Fruit fly (Drosophila melanogaster) whole organism, wandering third instar larva: ENCODE measurements around the gene ACXB.

Source experiments
- CG9705 ChIP-seq: fragments of 200-800 bp; sonication (Bioruptor generic); optimal IDR thresholded peaks from 2 replicates; lab custom pipeline; 2018; ENCODE audit warnings: missing biosample characterization, mild to moderate bottlenecking, missing genetic modification characterization
- CrebA ChIP-seq: fragments of 200-800 bp; sonication (Bioruptor generic); optimal IDR thresholded peaks from 2 replicates; lab custom pipeline; 2016; ENCODE audit warnings: missing biosample characterization, mild to moderate bottlenecking, missing genetic modification characterization, borderline replicate concordance
- Dfd ChIP-seq: fragments of >200 bp; optimal IDR thresholded peaks from 2 replicates; lab custom pipeline; 2017; ENCODE audit warnings: missing biosample characterization, missing genetic modification characterization
- GATAd ChIP-seq: sonication (Bioruptor generic); optimal IDR thresholded peaks from 2 replicates; lab custom pipeline; 2016; ENCODE audit warnings: missing biosample characterization, missing genetic modification characterization
- Hnf4 ChIP-seq: fragments of 200-800 bp; sonication (Bioruptor generic); optimal IDR thresholded peaks from 2 replicates; lab custom pipeline; 2016; ENCODE audit warnings: missing biosample characterization, mild to moderate bottlenecking, missing genetic modification characterization
- Hr83 ChIP-seq: fragments of 200-300 bp; sonication (Bioruptor generic); optimal IDR thresholded peaks from 2 replicates; lab custom pipeline; 2016; ENCODE audit warnings: missing biosample characterization, mild to moderate bottlenecking, missing genetic modification characterization, moderate library complexity; ENCODE audit not compliant: poor library complexity, severe bottlenecking
- OdsH ChIP-seq: fragments of 200-800 bp; sonication (Bioruptor generic); optimal IDR thresholded peaks from 2 replicates; lab custom pipeline; 2016; ENCODE audit warnings: missing biosample characterization, mild to moderate bottlenecking, missing genetic modification characterization
- br ChIP-seq: fragments of 200-800 bp; sonication (Bioruptor generic); optimal IDR thresholded peaks from 2 replicates; lab custom pipeline; 2016; ENCODE audit warnings: missing biosample characterization, missing genetic modification characterization
- ey ChIP-seq: fragments of 200-800 bp; sonication (Bioruptor generic); optimal IDR thresholded peaks from 2 replicates; lab custom pipeline; 2016; ENCODE audit warnings: missing biosample characterization, missing genetic modification characterization
- fru ChIP-seq: fragments of 200-800 bp; sonication (Bioruptor generic); optimal IDR thresholded peaks from 3 replicates; lab custom pipeline; 2016; ENCODE audit warnings: missing biosample characterization, mild to moderate bottlenecking, missing genetic modification characterization
- psq ChIP-seq: fragments of 200-800 bp; sonication (Bioruptor generic); optimal IDR thresholded peaks from 3 replicates; lab custom pipeline; 2017; ENCODE audit warnings: missing biosample characterization, mild to moderate bottlenecking, missing genetic modification characterization, moderate library complexity

DNA sequence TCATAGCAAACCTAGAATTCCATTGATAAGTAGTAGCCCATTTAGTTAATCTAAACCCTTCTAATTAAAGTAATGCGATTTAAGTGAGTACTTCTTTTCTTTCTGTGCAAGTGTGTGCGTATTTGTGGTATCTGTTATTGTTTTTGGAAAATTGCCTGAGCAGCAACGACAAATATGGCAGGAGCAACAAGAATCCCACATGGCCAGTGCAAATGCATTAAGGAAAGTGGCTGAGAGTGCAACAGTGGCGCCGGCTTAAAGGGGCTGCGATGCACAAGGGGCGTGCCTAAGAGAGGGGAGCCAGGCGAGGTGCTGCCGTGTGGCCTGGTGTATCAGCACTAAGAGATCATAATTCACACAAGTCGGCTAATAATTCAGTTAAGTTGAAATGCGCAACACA, 53.0 kb downstream of the ACXB start:
- TF ChIP-seq fru (no peak), ey (no peak), Dfd (no peak), CG9705 (GFP tag; lab: Kevin White, UChicago) (no peak), OdsH (GFP tag; lab: Kevin White, UChicago) (no peak), GATAd (GFP tag; lab: Kevin White, UChicago) (no peak), CrebA (GFP tag; lab: Kevin White, UChicago) (no peak), br (GFP tag; lab: Kevin White, UChicago) (no peak), Hr83 (GFP tag; lab: Kevin White, UChicago) (no peak), Hnf4 (GFP tag; lab: Kevin White, UChicago) (no peak), psq (GFP tag; lab: Kevin White, UChicago) (no peak)
